Fruit fly (Drosophila melanogaster): ENCODE measurements around the gene beat-VII.

Gene beat-VII

dm6 chr3R:26671525-26672132 lies 10.1 kb downstream of the beat-VII start (continued):
- no peak for TF ChIP-seq Bteb2 (GFP tag; optimal IDR thresholded peaks at IDR 0.05)
- no peak for TF ChIP-seq H2.0 (GFP tag; IDR thresholded peaks at IDR 0.05)
- no peak for TF ChIP-seq bsh (GFP tag; optimal IDR thresholded peaks at IDR 0.05)
- no peak for TF ChIP-seq Oaz (GFP tag; IDR thresholded peaks at IDR 0.05)
- TF ChIP-seq CG7745 (tag; optimal IDR thresholded peaks at IDR 0.05) = no peak
- peak; percentile 3 for TF ChIP-seq gro (GFP tag; optimal IDR thresholded peaks at IDR 0.05)
- peak; percentile 27 for TF ChIP-seq Hand (GFP tag; optimal IDR thresholded peaks at IDR 0.05)
- no peak for TF ChIP-seq CG1647 (GFP tag; optimal IDR thresholded peaks at IDR 0.05)
- no peak for TF ChIP-seq CG3995 (GFP tag; optimal IDR thresholded peaks at IDR 0.05)
- TF ChIP-seq ERR (GFP tag; optimal IDR thresholded peaks at IDR 0.05) = no peak
- no peak for TF ChIP-seq CG14710 (tag; optimal IDR thresholded peaks at IDR 0.05)
- peak; percentile 13 for TF ChIP-seq Fer3 (tag; optimal IDR thresholded peaks at IDR 0.05)
- no peak for TF ChIP-seq CG7786 (GFP tag; optimal IDR thresholded peaks at IDR 0.05)
- TF ChIP-seq dati (GFP tag; IDR thresholded peaks at IDR 0.05) = no peak
- TF ChIP-seq CG17568 (GFP tag; optimal IDR thresholded peaks at IDR 0.05) = no peak
- peak; percentile 16 for TF ChIP-seq nmo (GFP tag; optimal IDR thresholded peaks at IDR 0.05)
- peak; percentile 11 for TF ChIP-seq caup (GFP tag; optimal IDR thresholded peaks at IDR 0.05; ENCODE audit: severe bottlenecking)
- TF ChIP-seq CG8290 (GFP tag; optimal IDR thresholded peaks at IDR 0.05) = no peak
- TF ChIP-seq CG8290 (tag; optimal IDR thresholded peaks at IDR 0.05) = no peak
- TF ChIP-seq odd (GFP tag; optimal IDR thresholded peaks at IDR 0.05) = no peak
- TF ChIP-seq CG31365 (tag; optimal IDR thresholded peaks at IDR 0.05) = no peak
- TF ChIP-seq CG31441 (GFP tag; IDR thresholded peaks at IDR 0.05) = no peak
- no peak for TF ChIP-seq Atf3 (GFP tag; optimal IDR thresholded peaks at IDR 0.05)
- TF ChIP-seq CG7839 (tag; optimal IDR thresholded peaks at IDR 0.05) = peak; percentile 39
- TF ChIP-seq Oli (tag; optimal IDR thresholded peaks at IDR 0.05) = no peak
- TF ChIP-seq Max (GFP tag; optimal IDR thresholded peaks at IDR 0.05) = no peak
- TF ChIP-seq CG9876 (GFP tag; optimal IDR thresholded peaks at IDR 0.05) = no peak
- TF ChIP-seq CG4617 (GFP tag; optimal IDR thresholded peaks at IDR 0.05; ENCODE audit: borderline replicate concordance) = no peak
- no peak for TF ChIP-seq tup (GFP tag; optimal IDR thresholded peaks at IDR 0.05)
- no peak for TF ChIP-seq trh (GFP tag; optimal IDR thresholded peaks at IDR 0.05)
- TF ChIP-seq danr (GFP tag; IDR thresholded peaks at IDR 0.05) = no peak
- TF ChIP-seq CG18599 (GFP tag; optimal IDR thresholded peaks at IDR 0.05) = peak; percentile 73
- no peak for TF ChIP-seq fd102C (GFP tag; optimal IDR thresholded peaks at IDR 0.05)
- no peak for TF ChIP-seq tio (GFP tag; optimal IDR thresholded peaks at IDR 0.05)
- TF ChIP-seq tll (GFP tag; optimal IDR thresholded peaks at IDR 0.05) = no peak
- TF ChIP-seq CG6813 (GFP tag; optimal IDR thresholded peaks at IDR 0.05) = no peak
- TF ChIP-seq Vsx1 (GFP tag; optimal IDR thresholded peaks at IDR 0.05) = no peak
- no peak for TF ChIP-seq B-H2 (GFP tag; optimal IDR thresholded peaks at IDR 0.05)
- TF ChIP-seq Bdp1 (GFP tag; optimal IDR thresholded peaks at IDR 0.05) = no peak
- peak; percentile 12 for TF ChIP-seq HHEX (GFP tag; optimal IDR thresholded peaks at IDR 0.05)
- TF ChIP-seq run (tag; optimal IDR thresholded peaks at IDR 0.05) = no peak
- TF ChIP-seq chif (GFP tag; optimal IDR thresholded peaks at IDR 0.05) = no peak
- no peak for TF ChIP-seq Neu2 (GFP tag; optimal IDR thresholded peaks at IDR 0.05; ENCODE audit: borderline replicate concordance)
- TF ChIP-seq Dip3 (GFP tag; optimal IDR thresholded peaks at IDR 0.05) = no peak
- TF ChIP-seq CG3726 (GFP tag; IDR thresholded peaks at IDR 0.05) = no peak
- no peak for TF ChIP-seq CG1024 (GFP tag; IDR thresholded peaks at IDR 0.05)
- TF ChIP-seq HmgZ (tag; optimal IDR thresholded peaks at IDR 0.05) = no peak
- 0 out of 3 replicates have a peak, but pooled peaks have one; percentile 30 for TF ChIP-seq row (GFP tag; IDR thresholded peaks at IDR 0.05)
- peak; percentile 24 for TF ChIP-seq scrt (GFP tag; optimal IDR thresholded peaks at IDR 0.05)
- TF ChIP-seq Jarid2 (GFP tag; optimal IDR thresholded peaks at IDR 0.05) = no peak
